Fruit fly (Drosophila melanogaster) whole organism, adult: ENCODE data around the gene CG16790.
A peak's percentile ranks its signal among the peaks of the same experiment; 100 is the strongest.

Experiments
- CG11617 ChIP-seq: fragments of 200-800 bp; sonication (Bioruptor generic); optimal IDR thresholded peaks from 2 replicates; lab custom pipeline; 2017; ENCODE audit warnings: mild to moderate bottlenecking, missing biosample characterization, missing genetic modification reagents, missing genetic modification characterization
- CG12768 ChIP-seq: fragments of 200-800 bp; sonication (Bioruptor generic); optimal IDR thresholded peaks from 2 replicates; lab custom pipeline; 2017; ENCODE audit warnings: missing biosample characterization, missing genetic modification characterization, mild to moderate bottlenecking, moderate library complexity, missing genetic modification reagents
- CG14711 ChIP-seq: fragments of 200-800 bp; sonication (Bioruptor generic); optimal IDR thresholded peaks from 2 replicates; lab custom pipeline; 2018; ENCODE audit warnings: missing biosample characterization, mild to moderate bottlenecking, missing genetic modification characterization, moderate library complexity
- CG1620 ChIP-seq: fragments of 200-800 bp; sonication (Bioruptor generic); optimal IDR thresholded peaks from 2 replicates; lab custom pipeline; 2016; ENCODE audit warnings: missing biosample characterization, missing genetic modification characterization
- CG33017 ChIP-seq: fragments of 200-800 bp; sonication (Bioruptor generic); optimal IDR thresholded peaks from 2 replicates; lab custom pipeline; 2018; ENCODE audit warnings: missing biosample characterization, mild to moderate bottlenecking, missing genetic modification characterization, moderate library complexity
- CG5204 ChIP-seq: fragments of 200-800 bp; sonication (Bioruptor generic); optimal IDR thresholded peaks from 2 replicates; lab custom pipeline; 2016; ENCODE audit warnings: missing biosample characterization, missing genetic modification characterization
- CG7045 ChIP-seq: fragments of 200-800 bp; sonication (Bioruptor generic); optimal IDR thresholded peaks from 2 replicates; lab custom pipeline; 2017; ENCODE audit warnings: missing biosample characterization, mild to moderate bottlenecking, missing genetic modification characterization
- CG7101 ChIP-seq: fragments of 200-800 bp; sonication (Bioruptor generic); optimal IDR thresholded peaks from 2 replicates; lab custom pipeline; 2018; ENCODE audit warnings: missing biosample characterization, mild to moderate bottlenecking, missing genetic modification characterization, moderate library complexity
- Clk ChIP-seq: fragments of 200-800 bp; sonication (Bioruptor generic); optimal IDR thresholded peaks from 2 replicates; lab custom pipeline; 2017; ENCODE audit warnings: missing biosample characterization, missing genetic modification characterization
- Crg-1 ChIP-seq: fragments of 200-800 bp; sonication (Bioruptor generic); optimal IDR thresholded peaks from 2 replicates; lab custom pipeline; 2016; ENCODE audit warnings: missing biosample characterization, missing genetic modification characterization
- Hr96 ChIP-seq: fragments of 200-800 bp; sonication (Bioruptor generic); optimal IDR thresholded peaks from 2 replicates; lab custom pipeline; 2016; ENCODE audit warnings: missing biosample characterization, missing genetic modification characterization
- Mnt ChIP-seq: fragments of 200-800 bp; sonication (Bioruptor generic); optimal IDR thresholded peaks from 2 replicates; lab custom pipeline; 2016; ENCODE audit warnings: missing biosample characterization, mild to moderate bottlenecking, missing genetic modification characterization
- bab1 ChIP-seq: fragments of 200-800 bp; sonication (Bioruptor generic); optimal IDR thresholded peaks from 3 replicates; lab custom pipeline; 2019; ENCODE audit warnings: missing biosample characterization, mild to moderate bottlenecking, missing genetic modification characterization, moderate library complexity
- cic ChIP-seq: fragments of 200-800 bp; sonication (Bioruptor generic); optimal IDR thresholded peaks from 2 replicates; lab custom pipeline; 2017; ENCODE audit warnings: missing biosample characterization, mild to moderate bottlenecking, missing genetic modification characterization, moderate library complexity
- cnc ChIP-seq, 2 experiments: fragments of >200 bp; optimal IDR thresholded peaks; 2 replicates each; lab custom pipeline; 2017
- kay ChIP-seq: fragments of 200-800 bp; sonication (Bioruptor generic); peaks from one replicate; lab custom pipeline; 2016; ENCODE audit warnings: missing biosample characterization, missing genetic modification characterization, borderline replicate concordance
- ovo ChIP-seq: fragments of 200-800 bp; sonication (Bioruptor generic); optimal IDR thresholded peaks from 2 replicates; lab custom pipeline; 2016; ENCODE audit warnings: missing biosample characterization, missing genetic modification characterization
- pad ChIP-seq: fragments of 200-800 bp; sonication (Bioruptor generic); optimal IDR thresholded peaks from 3 replicates; lab custom pipeline; 2017; ENCODE audit warnings: missing biosample characterization, missing genetic modification characterization, mild to moderate bottlenecking, moderate library complexity, missing genetic modification reagents
- tj ChIP-seq: fragments of 200-800 bp; sonication (Bioruptor generic); optimal IDR thresholded peaks from 3 replicates; lab custom pipeline; 2017; ENCODE audit warnings: missing biosample characterization, mild to moderate bottlenecking, missing genetic modification characterization, moderate library complexity
- toe ChIP-seq: fragments of 200-800 bp; sonication (Bioruptor generic); optimal IDR thresholded peaks from 2 replicates; lab custom pipeline; 2016; ENCODE audit warnings: missing biosample characterization, missing genetic modification characterization

CG16790 gene

dm6 chr3R:9565895-9566294, 4.1 kb downstream of the CG16790 start, which contains the start of gene CG16789:
Gene CG16789 (plus strand): TSS chr3R:9566195.
- no peak for TF ChIP-seq Crg-1 (GFP tag; lab: Kevin White, UChicago)
- TF ChIP-seq kay (GFP tag; lab: Kevin White, UChicago): no peak
- no peak for TF ChIP-seq CG1620 (GFP tag; lab: Kevin White, UChicago)
- TF ChIP-seq Mnt (GFP tag; lab: Kevin White, UChicago): no peak
- TF ChIP-seq bab1: no peak
- TF ChIP-seq CG11617 (GFP tag; lab: Kevin White, UChicago): no peak
- no peak for TF ChIP-seq CG7101
- no peak for TF ChIP-seq CG33017
- TF ChIP-seq pad (GFP tag; lab: Kevin White, UChicago): no peak
- no peak for TF ChIP-seq CG5204 (GFP tag; lab: Kevin White, UChicago)
- TF ChIP-seq cic (GFP tag; lab: Kevin White, UChicago): no peak
- no peak for TF ChIP-seq CG12768 (GFP tag; lab: Kevin White, UChicago)
- no peak for TF ChIP-seq ovo (GFP tag; lab: Kevin White, UChicago)
- TF ChIP-seq Hr96: no peak
- TF ChIP-seq CG7045: no peak
- no peak for TF ChIP-seq cnc (optimal IDR thresholded peaks at IDR 0.05; lab: Kevin White, UChicago)
- no peak for TF ChIP-seq CG14711 (tag; lab: Kevin White, UChicago)

dm6 chr3R:9563240-9563992, 6.6 kb downstream of the CG16790 start, which contains the start of the genes CG9393 and Vps45:
Gene CG9393 (minus strand): TSS chr3R:9563673.
Gene Vps45 (plus strand): TSS chr3R:9563924.
- TF ChIP-seq CG14711 (tag; lab: Kevin White, UChicago) (peak; percentile 74), kay (GFP tag; lab: Kevin White, UChicago) (no peak), ovo (GFP tag; lab: Kevin White, UChicago) (peak; percentile 56), pad (GFP tag; lab: Kevin White, UChicago) (no peak), bab1 (peak; percentile 57), cnc (optimal IDR thresholded peaks at IDR 0.05; lab: Kevin White, UChicago) (no peak), CG1620 (GFP tag; lab: Kevin White, UChicago) (peak; percentile 75), CG5204 (GFP tag; lab: Kevin White, UChicago) (no peak), Clk (no peak), CG33017 (peak; percentile 27), Crg-1 (GFP tag; lab: Kevin White, UChicago) (peak; percentile 37), toe (GFP tag; lab: Kevin White, UChicago) (no peak), Hr96 (no peak), CG11617 (GFP tag; lab: Kevin White, UChicago) (peak; percentile 70), CG12768 (GFP tag; lab: Kevin White, UChicago) (peak; percentile 32), CG7101 (peak; percentile 63), Mnt (GFP tag; lab: Kevin White, UChicago) (peak; percentile 82), CG7045 (peak; percentile 28), cic (GFP tag; lab: Kevin White, UChicago) (no peak), tj (GFP tag; lab: Kevin White, UChicago) (peak; percentile 26)

dm6 chr3R:9561121-9561520, 8.9 kb downstream of the CG16790 start:
- TF ChIP-seq cnc (optimal IDR thresholded peaks at IDR 0.05; lab: Kevin White, UChicago) (no peak), cic (GFP tag; lab: Kevin White, UChicago) (no peak), CG33017 (no peak), CG1620 (GFP tag; lab: Kevin White, UChicago) (no peak), kay (GFP tag; lab: Kevin White, UChicago) (no peak), tj (GFP tag; lab: Kevin White, UChicago) (no peak), ovo (GFP tag; lab: Kevin White, UChicago) (no peak), CG12768 (GFP tag; lab: Kevin White, UChicago) (no peak), CG7045 (no peak), Crg-1 (GFP tag; lab: Kevin White, UChicago) (no peak), Hr96 (no peak)

- peak; percentile 71 for TF ChIP-seq pad (GFP tag; lab: Kevin White, UChicago)
- no peak for TF ChIP-seq kay (GFP tag; lab: Kevin White, UChicago)
- peak; percentile 86 for TF ChIP-seq Crg-1 (GFP tag; lab: Kevin White, UChicago)
- TF ChIP-seq CG7045: peak; percentile 61
- TF ChIP-seq CG14711 (tag; lab: Kevin White, UChicago): peak; percentile 60
- peak; percentile 74 for TF ChIP-seq CG12768 (GFP tag; lab: Kevin White, UChicago)
- TF ChIP-seq Mnt (GFP tag; lab: Kevin White, UChicago): peak; percentile 74
- TF ChIP-seq cic (GFP tag; lab: Kevin White, UChicago): peak; percentile 41
- TF ChIP-seq bab1: peak; percentile 75
- no peak for TF ChIP-seq cnc (optimal IDR thresholded peaks at IDR 0.05; lab: Kevin White, UChicago)
- TF ChIP-seq CG5204 (GFP tag; lab: Kevin White, UChicago): no peak
- peak; percentile 44 for TF ChIP-seq ovo (GFP tag; lab: Kevin White, UChicago)
- peak; percentile 91 for TF ChIP-seq CG1620 (GFP tag; lab: Kevin White, UChicago)
- no peak for TF ChIP-seq toe (GFP tag; lab: Kevin White, UChicago)
- TF ChIP-seq CG7101: peak; percentile 78
- TF ChIP-seq Hr96: no peak
- peak; percentile 25 for TF ChIP-seq Clk
- peak; percentile 83 for TF ChIP-seq CG11617 (GFP tag; lab: Kevin White, UChicago)
- peak; percentile 50 for TF ChIP-seq CG33017
- peak; percentile 58 for TF ChIP-seq tj (GFP tag; lab: Kevin White, UChicago)
Measured at dm6 chr3R:9559413-9560014, 10.5 kb downstream of the CG16790 start, which contains the start of the genes AP-1mu and MBD-like. Gene AP-1mu (minus strand): TSS chr3R:9559525. Gene MBD-like (plus strand): TSS chr3R:9559760.
